Worm (Caenorhabditis elegans) whole organism, mixed stage, embryonic: ENCODE results near the gene uso-1.
A peak's percentile ranks its signal among the peaks of the same experiment; 100 is the strongest.
"Not testable (repeated sequence)": the region's sequence is repeated elsewhere in the genome, so short reads cannot be mapped to it uniquely, and the experiment has no call there.

ENCODE experiments used
- M03D4.4 ChIP-seq: sonication (generic microtip); optimal IDR thresholded peaks from 2 replicates; lab custom pipeline; 2017; ENCODE audit warnings: mild to moderate bottlenecking, missing genetic modification characterization, missing compliant biosample characterization
- bed-3 ChIP-seq: fragments of 200-800 bp; sonication (Bioruptor generic); optimal IDR thresholded peaks from 3 replicates; lab custom pipeline; 2018; ENCODE audit warnings: mild to moderate bottlenecking, missing genetic modification characterization, moderate library complexity, missing compliant biosample characterization
- blmp-1 ChIP-seq: fragments of 150-350 bp; optimal IDR thresholded peaks from 2 replicates; lab custom pipeline; 2014; ENCODE audit warnings: missing biosample characterization, missing genetic modification characterization
- ceh-39 ChIP-seq: fragments of 150-350 bp; optimal IDR thresholded peaks from 2 replicates; lab custom pipeline; 2014; ENCODE audit warnings: missing biosample characterization, missing genetic modification characterization
- ceh-43 ChIP-seq: fragments of 200-800 bp; sonication (Bioruptor generic); optimal IDR thresholded peaks from 2 replicates; lab custom pipeline; 2018; ENCODE audit warnings: mild to moderate bottlenecking, missing genetic modification characterization, moderate library complexity, missing compliant biosample characterization
- ceh-83 ChIP-seq: fragments of 200-800 bp; sonication (Bioruptor generic); optimal IDR thresholded peaks from 2 replicates; lab custom pipeline; 2018; ENCODE audit warnings: mild to moderate bottlenecking, missing genetic modification characterization, missing compliant biosample characterization
- cnd-1 ChIP-seq: fragments of 200-800 bp; sonication (Bioruptor generic); optimal IDR thresholded peaks from 2 replicates; lab custom pipeline; 2018; ENCODE audit warnings: mild to moderate bottlenecking, missing genetic modification characterization, missing compliant biosample characterization
- drap-1 ChIP-seq: fragments of 200-800 bp; sonication (Bioruptor generic); optimal IDR thresholded peaks from 3 replicates; lab custom pipeline; 2018; ENCODE audit warnings: mild to moderate bottlenecking, missing genetic modification characterization, missing compliant biosample characterization
- elt-1 ChIP-seq: sonication (generic microtip); optimal IDR thresholded peaks from 2 replicates; lab custom pipeline; 2017; ENCODE audit warnings: missing genetic modification characterization, mild to moderate bottlenecking, missing compliant biosample characterization, antibody characterized with exemption, moderate library complexity, borderline replicate concordance; ENCODE audit not compliant: insufficient read depth
- elt-3 ChIP-seq: fragments of 150-350 bp; optimal IDR thresholded peaks from 2 replicates; lab custom pipeline; 2014; ENCODE audit warnings: missing biosample characterization, missing genetic modification characterization
- flh-1 ChIP-seq: fragments of 200-800 bp; sonication (Bioruptor generic); optimal IDR thresholded peaks from 2 replicates; lab custom pipeline; 2018; ENCODE audit warnings: mild to moderate bottlenecking, missing genetic modification characterization, moderate library complexity, missing compliant biosample characterization
- ham-2 ChIP-seq: fragments of 200-800 bp; sonication (Bioruptor generic); optimal IDR thresholded peaks from 2 replicates; lab custom pipeline; 2018; ENCODE audit warnings: mild to moderate bottlenecking, missing genetic modification characterization, missing compliant biosample characterization
- hlh-1 ChIP-seq: fragments of 150-350 bp; optimal IDR thresholded peaks from 2 replicates; lab custom pipeline; 2014; ENCODE audit warnings: missing biosample characterization, missing genetic modification reagents, missing genetic modification characterization
- lin-13 ChIP-seq: fragments of 150-350 bp; optimal IDR thresholded peaks from 2 replicates; lab custom pipeline; 2014; ENCODE audit warnings: missing biosample characterization, missing genetic modification characterization
- lin-32 ChIP-seq: fragments of 200-800 bp; sonication (Bioruptor generic); optimal IDR thresholded peaks from 2 replicates; lab custom pipeline; 2018; ENCODE audit warnings: mild to moderate bottlenecking, missing genetic modification characterization, missing compliant biosample characterization
- lsy-2 ChIP-seq: fragments of 150-350 bp; optimal IDR thresholded peaks from 2 replicates; lab custom pipeline; 2014; ENCODE audit warnings: missing biosample characterization, missing genetic modification characterization
- mab-5 ChIP-seq: fragments of 150-350 bp; optimal IDR thresholded peaks from 2 replicates; lab custom pipeline; 2014; ENCODE audit warnings: missing biosample characterization, missing genetic modification characterization
- mep-1 ChIP-seq: fragments of 150-350 bp; optimal IDR thresholded peaks from 2 replicates; lab custom pipeline; 2017; ENCODE audit warnings: missing biosample characterization, missing genetic modification reagents, missing genetic modification characterization, inconsistent platforms
- mls-2 ChIP-seq: sonication (generic microtip); optimal IDR thresholded peaks from 2 replicates; lab custom pipeline; 2016; ENCODE audit warnings: mild to moderate bottlenecking, missing genetic modification characterization, moderate library complexity, missing compliant biosample characterization
- nhr-12 ChIP-seq: fragments of 150-350 bp; optimal IDR thresholded peaks from 2 replicates; lab custom pipeline; 2014; ENCODE audit warnings: missing biosample characterization, missing genetic modification characterization
- nhr-2 ChIP-seq: fragments of 150-350 bp; optimal IDR thresholded peaks from 2 replicates; lab custom pipeline; 2014; ENCODE audit warnings: missing biosample characterization, missing genetic modification characterization
- nhr-237 ChIP-seq: fragments of 150-350 bp; optimal IDR thresholded peaks from 2 replicates; lab custom pipeline; 2014; ENCODE audit warnings: missing biosample characterization, missing genetic modification characterization
- nhr-76 ChIP-seq: sonication (generic microtip); optimal IDR thresholded peaks from 2 replicates; lab custom pipeline; 2017; ENCODE audit warnings: missing biosample characterization, missing genetic modification characterization
- pha-4 ChIP-seq: fragments of 150-350 bp; optimal IDR thresholded peaks from 2 replicates; lab custom pipeline; 2018; ENCODE audit warnings: missing biosample characterization, missing genetic modification reagents, missing genetic modification characterization
- sem-2 ChIP-seq: fragments of 200-800 bp; sonication (Bioruptor generic); optimal IDR thresholded peaks from 2 replicates; lab custom pipeline; 2018; ENCODE audit warnings: mild to moderate bottlenecking, missing genetic modification characterization, missing compliant biosample characterization
- sptf-1 ChIP-seq: sonication (generic microtip); optimal IDR thresholded peaks from 2 replicates; lab custom pipeline; 2017; ENCODE audit warnings: mild to moderate bottlenecking, missing genetic modification characterization, moderate library complexity, missing compliant biosample characterization
- tbx-8 ChIP-seq: fragments of 200-800 bp; sonication (Bioruptor generic); optimal IDR thresholded peaks from 2 replicates; lab custom pipeline; 2018; ENCODE audit warnings: mild to moderate bottlenecking, missing genetic modification characterization, moderate library complexity, missing compliant biosample characterization
- unc-120 ChIP-seq: sonication (generic microtip); optimal IDR thresholded peaks from 2 replicates; lab custom pipeline; 2017; ENCODE audit warnings: missing genetic modification characterization, missing compliant biosample characterization; ENCODE audit not compliant: poor library complexity, severe bottlenecking
- unc-39 ChIP-seq: fragments of 150-350 bp; optimal IDR thresholded peaks from 2 replicates; lab custom pipeline; 2014; ENCODE audit warnings: missing biosample characterization, missing genetic modification characterization
- unc-62 ChIP-seq: fragments of 150-350 bp; optimal IDR thresholded peaks from 2 replicates; lab custom pipeline; 2014; ENCODE audit warnings: missing biosample characterization, missing genetic modification reagents, missing genetic modification characterization
- zip-8 ChIP-seq: fragments of 150-350 bp; optimal IDR thresholded peaks from 2 replicates; lab custom pipeline; 2014; ENCODE audit warnings: missing biosample characterization, missing genetic modification characterization
- ztf-11 ChIP-seq: fragments of 150-350 bp; optimal IDR thresholded peaks from 2 replicates; lab custom pipeline; 2014; ENCODE audit warnings: missing biosample characterization, missing genetic modification characterization

Gene uso-1

ce11 chrIV:13458237-13458636, 3.6 kb upstream of the uso-1 start:
- TF ChIP-seq pha-4 (tag; lab: Kevin White, UChicago) (no peak), mls-2 (no peak), nhr-12 (tag; lab: Kevin White, UChicago) (no peak), lsy-2 (tag; lab: Kevin White, UChicago) (no peak), flh-1 (GFP tag; lab: Kevin White, UChicago) (no peak), sptf-1 (tag; lab: Kevin White, UChicago) (no peak), mab-5 (tag; lab: Kevin White, UChicago) (no peak), hlh-1 (no peak), nhr-76 (tag; lab: Kevin White, UChicago) (no peak), lin-13 (no peak), sem-2 (GFP tag; lab: Kevin White, UChicago) (no peak), ceh-43 (GFP tag; lab: Kevin White, UChicago) (no peak), drap-1 (GFP tag; lab: Kevin White, UChicago) (no peak), bed-3 (GFP tag; lab: Kevin White, UChicago) (no peak), mep-1 (tag; lab: Kevin White, UChicago) (no peak), M03D4.4 (tag; lab: Kevin White, UChicago) (no peak), lin-32 (GFP tag; lab: Kevin White, UChicago) (no peak), cnd-1 (no peak), tbx-8 (GFP tag; lab: Kevin White, UChicago) (no peak)

- no peak for TF ChIP-seq unc-39 (tag; lab: Kevin White, UChicago)
- no peak for TF ChIP-seq nhr-12 (tag; lab: Kevin White, UChicago)
- TF ChIP-seq M03D4.4 (tag; lab: Kevin White, UChicago) = no peak
- TF ChIP-seq sptf-1 (tag; lab: Kevin White, UChicago) = no peak
These were observed 2.3 kb upstream of the uso-1 start for ce11 chrIV:13456893-13457292.

- not testable (repeated sequence) for TF ChIP-seq flh-1 (GFP tag; lab: Kevin White, UChicago); elt-3; mab-5 (tag; lab: Kevin White, UChicago)
These were observed 602 bp upstream of the uso-1 start, which contains the start of gene Y38H8A.7 for ce11 chrIV:13455200-13455599. TSS of gene Y38H8A.7 (plus strand) at chrIV:13455500.

DNA sequence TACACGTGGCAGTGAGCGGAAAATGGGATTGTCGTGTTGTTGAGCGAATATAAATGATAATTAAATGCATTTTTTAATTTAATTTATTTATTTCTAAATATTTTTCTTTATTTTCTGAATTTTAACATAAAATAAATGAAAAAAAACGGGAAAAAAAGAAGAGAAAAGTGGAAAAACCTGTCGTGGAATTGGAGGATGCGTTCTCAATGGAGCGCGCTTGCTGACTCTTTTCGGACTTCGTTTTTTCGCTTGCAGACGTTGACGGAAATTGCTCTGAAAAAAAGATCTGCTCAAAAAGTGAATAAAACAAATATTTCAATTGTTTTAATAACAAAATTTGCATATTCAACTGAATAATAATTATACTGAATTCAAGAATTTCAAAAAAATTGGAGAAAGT, 1.1 kb downstream of the uso-1 start:
- no peak for TF ChIP-seq zip-8 (tag; lab: Kevin White, UChicago)
- no peak for TF ChIP-seq unc-62 (GFP tag; lab: Kevin White, UChicago)
- no peak for TF ChIP-seq blmp-1 (tag; lab: Kevin White, UChicago)
- TF ChIP-seq nhr-237 = no peak
- TF ChIP-seq tbx-8 (GFP tag; lab: Kevin White, UChicago) = no peak
- no peak for TF ChIP-seq unc-120
- no peak for TF ChIP-seq nhr-76 (tag; lab: Kevin White, UChicago)
- TF ChIP-seq mep-1 (tag; lab: Kevin White, UChicago) = peak; percentile 54

DNA sequence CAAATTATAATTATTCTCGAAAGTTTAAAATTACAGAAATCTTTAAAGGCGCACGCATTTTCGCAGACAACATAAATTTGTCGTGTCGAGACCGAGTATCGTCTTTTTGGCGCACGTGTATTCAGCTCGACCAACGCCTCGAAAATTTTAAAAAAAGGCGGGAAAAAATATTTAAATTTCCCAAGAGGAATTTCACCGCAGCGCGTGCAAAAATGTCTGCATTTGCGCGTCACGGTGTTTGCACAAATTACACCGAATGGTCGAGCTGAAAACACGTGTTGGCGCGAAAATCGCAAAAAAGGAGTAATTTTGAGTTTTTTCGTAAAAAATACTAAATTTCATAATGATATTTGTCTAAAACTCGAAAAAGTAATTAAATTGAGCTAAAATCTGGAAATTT, 3.9 kb downstream of the uso-1 start:
- TF ChIP-seq bed-3 (GFP tag; lab: Kevin White, UChicago) (no peak), unc-62 (GFP tag; lab: Kevin White, UChicago) (no peak), elt-1 (tag; lab: Kevin White, UChicago) (no peak), lsy-2 (tag; lab: Kevin White, UChicago) (no peak), unc-39 (tag; lab: Kevin White, UChicago) (no peak), ceh-83 (GFP tag; lab: Kevin White, UChicago) (no peak), ceh-39 (tag; lab: Kevin White, UChicago) (no peak), pha-4 (tag; lab: Kevin White, UChicago) (no peak), cnd-1 (no peak), ztf-11 (tag; lab: Kevin White, UChicago) (no peak), M03D4.4 (tag; lab: Kevin White, UChicago) (no peak)
- TF ChIP-seq, all 35 proteins: peak for 0

- TF ChIP-seq flh-1 (GFP tag; lab: Kevin White, UChicago) (no peak), ham-2 (no peak), bed-3 (GFP tag; lab: Kevin White, UChicago) (no peak), nhr-76 (tag; lab: Kevin White, UChicago) (no peak), unc-120 (no peak), unc-62 (GFP tag; lab: Kevin White, UChicago) (no peak), ceh-43 (GFP tag; lab: Kevin White, UChicago) (no peak), mep-1 (tag; lab: Kevin White, UChicago) (no peak), unc-39 (tag; lab: Kevin White, UChicago) (no peak), lin-13 (no peak), nhr-2 (no peak), elt-3 (no peak), sem-2 (GFP tag; lab: Kevin White, UChicago) (no peak), ceh-39 (tag; lab: Kevin White, UChicago) (no peak), sptf-1 (tag; lab: Kevin White, UChicago) (no peak), nhr-12 (tag; lab: Kevin White, UChicago) (no peak), ceh-83 (GFP tag; lab: Kevin White, UChicago) (no peak), M03D4.4 (tag; lab: Kevin White, UChicago) (no peak), elt-1 (tag; lab: Kevin White, UChicago) (no peak)
These were observed 9.3 kb downstream of the uso-1 start, which contains the start of gene mam-3 for ce11 chrIV:13445275-13445674. TSS of gene mam-3 (minus strand) at chrIV:13445375.
